Fruit fly (Drosophila melanogaster) whole organism, wandering third instar larva: ENCODE data around the gene CG7650.

ENCODE experiments used
- Hr78 ChIP-seq: fragments of >200 bp; optimal IDR thresholded peaks from 2 replicates; lab custom pipeline; 2017; ENCODE audit warnings: missing biosample characterization, missing genetic modification characterization
- foxo ChIP-seq, 2 experiments: fragments of 200-800 bp; sonication (Bioruptor generic); optimal IDR thresholded peaks; 2 replicates in 1 of 2; 3 replicates in 1 of 2; lab custom pipeline; 2016 to 2017; ENCODE audit warnings: missing biosample characterization in 2 of 2, missing genetic modification characterization in 2 of 2
- pan ChIP-seq: fragments of >200 bp; optimal IDR thresholded peaks from 2 replicates; lab custom pipeline; 2017

DNA sequence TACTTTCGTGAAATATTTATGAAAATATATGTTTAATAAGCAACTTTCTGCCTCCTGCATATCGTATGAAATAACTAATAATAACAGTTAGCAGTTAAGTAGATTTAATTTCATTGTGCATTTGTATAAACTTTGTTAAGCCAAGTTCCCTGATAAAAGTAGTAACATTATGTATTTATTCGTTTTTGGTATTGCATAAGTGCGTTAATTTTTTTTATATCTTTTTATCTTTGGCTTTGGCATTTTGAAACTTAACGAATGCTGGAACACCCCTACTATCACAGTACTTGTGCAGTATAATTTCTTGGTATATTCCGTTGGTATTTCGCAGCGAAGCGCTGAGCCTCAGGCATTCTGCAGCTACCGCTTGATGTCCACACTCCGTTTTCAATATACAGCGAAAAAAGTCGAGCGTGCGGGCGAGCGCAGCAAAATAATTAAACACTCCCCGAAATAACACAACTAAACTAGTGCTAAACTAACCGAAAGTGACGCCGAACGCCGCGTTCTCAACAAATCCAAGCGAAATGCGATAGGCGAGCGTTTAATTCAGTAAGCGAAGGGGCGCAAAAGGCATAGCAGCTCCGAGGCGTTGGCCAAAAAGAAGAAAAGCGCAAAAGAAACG, 21.6 kb downstream of the CG7650 start, which contains the start of gene RhoGAP71E:
- peak in 1 of 2 experiments; percentile 44 for TF ChIP-seq foxo (GFP tag; optimal IDR thresholded peaks at IDR 0.05; lab: Kevin White, UChicago)
- no peak for TF ChIP-seq pan (lab: Kevin White, UChicago)
- no peak for TF ChIP-seq Hr78 (GFP tag; lab: Kevin White, UChicago)
